Worm (Caenorhabditis elegans) whole organism, L4 larva: ENCODE results near the gene D1086.19.

ENCODE experiments used
- T26A8.4 ChIP-seq: fragments of 200-800 bp; sonication (Bioruptor generic); IDR thresholded peaks from 2 replicates; pipeline ENCODE4 v1.3.6; 2022; ENCODE audit warnings: missing genetic modification characterization, missing compliant biosample characterization
- ZK546.5 ChIP-seq, 2 experiments: sonication (generic microtip); optimal IDR thresholded peaks; 2 replicates each; lab custom pipeline; 2017; ENCODE audit warnings: missing biosample characterization in 2 of 2, missing genetic modification characterization in 2 of 2
- ceh-44 ChIP-seq: fragments of 200-800 bp; sonication (Bioruptor generic); IDR thresholded peaks from 2 replicates; pipeline ENCODE4 v1.3.6; 2022; ENCODE audit warnings: missing genetic modification reagents, missing genetic modification characterization, missing compliant biosample characterization
- dpl-1 ChIP-seq: fragments of 150-350 bp; optimal IDR thresholded peaks from 2 replicates; lab custom pipeline; 2014; ENCODE audit warnings: missing biosample characterization, missing genetic modification reagents, missing genetic modification characterization
- egl-27 ChIP-seq: sonication (generic microtip); optimal IDR thresholded peaks from 3 replicates; lab custom pipeline; 2017; ENCODE audit warnings: missing biosample characterization, missing genetic modification reagents, missing genetic modification characterization
- fkh-10 ChIP-seq: fragments of 150-350 bp; optimal IDR thresholded peaks from 2 replicates; lab custom pipeline; 2014; ENCODE audit warnings: missing biosample characterization, missing genetic modification reagents, missing genetic modification characterization
- fos-1 ChIP-seq: fragments of 150-350 bp; optimal IDR thresholded peaks from 2 replicates; lab custom pipeline; 2014; ENCODE audit warnings: missing biosample characterization, missing genetic modification characterization
- lin-1 ChIP-seq: fragments of 200-800 bp; sonication (Bioruptor generic); IDR thresholded peaks from 2 replicates; pipeline ENCODE4 v1.3.6; 2022; ENCODE audit warnings: missing genetic modification reagents, missing genetic modification characterization, missing compliant biosample characterization
- lin-29 ChIP-seq: fragments of 200-800 bp; sonication (Bioruptor generic); IDR thresholded peaks from 2 replicates; pipeline ENCODE4 v1.3.6; 2022; ENCODE audit warnings: missing genetic modification reagents, missing genetic modification characterization, missing compliant biosample characterization
- nhr-237 ChIP-seq: sonication (generic microtip); optimal IDR thresholded peaks from 2 replicates; lab custom pipeline; 2017; ENCODE audit warnings: missing biosample characterization, missing genetic modification characterization
- snpc-4 ChIP-seq: fragments of 150-350 bp; optimal IDR thresholded peaks from 2 replicates; lab custom pipeline; 2014; ENCODE audit warnings: missing biosample characterization, missing genetic modification characterization
- unc-130 ChIP-seq: sonication (generic microtip); optimal IDR thresholded peaks from 2 replicates; lab custom pipeline; 2016; ENCODE audit warnings: missing genetic modification reagents, missing genetic modification characterization, missing compliant biosample characterization

- no peak for TF ChIP-seq unc-130 (GFP tag; lab: Kevin White, UChicago)
- TF ChIP-seq lin-29 (GFP tag; lab: Robert Waterston, UW) = no peak
- TF ChIP-seq nhr-237 (tag; lab: Kevin White, UChicago) = no peak
- no peak for TF ChIP-seq snpc-4 (tag; lab: Kevin White, UChicago)
- TF ChIP-seq T26A8.4 (GFP tag; lab: Robert Waterston, UW) = no peak
- TF ChIP-seq egl-27 = no peak
- no peak for TF ChIP-seq dpl-1 (GFP tag; lab: Kevin White, UChicago)
- no peak for TF ChIP-seq fkh-10 (GFP tag; lab: Kevin White, UChicago)
- TF ChIP-seq ZK546.5 (tag; optimal IDR thresholded peaks at IDR 0.05; lab: Kevin White, UChicago) = no peak
- no peak for TF ChIP-seq fos-1 (tag; lab: Kevin White, UChicago)
- no peak for TF ChIP-seq lin-1
- TF ChIP-seq ceh-44 (GFP tag; lab: Robert Waterston, UW) = no peak
Observed at ce11 chrV:14130226-14130625, 42.1 kb downstream of the D1086.19 start.
